Fruit fly (Drosophila melanogaster) whole organism, embryonic: Measurements from ENCODE around the gene CG10801.

Experiments used
- B-H1 ChIP-seq: fragments of 200-800 bp; sonication (Bioruptor generic); IDR thresholded peaks from 3 replicates; pipeline ENCODE4 v1.3.6; 2022; ENCODE audit warnings: missing biosample characterization, missing genetic modification characterization
- BEAF-32 ChIP-seq: fragments of 200-800 bp; sonication (Bioruptor generic); optimal IDR thresholded peaks from 3 replicates; lab custom pipeline; 2017; ENCODE audit warnings: missing biosample characterization, missing genetic modification characterization, mild to moderate bottlenecking, moderate library complexity, missing genetic modification reagents
- C15 ChIP-seq: fragments of 200-800 bp; sonication (Bioruptor generic); IDR thresholded peaks from 3 replicates; pipeline ENCODE4 v1.3.6; 2022; ENCODE audit warnings: missing biosample characterization, missing genetic modification characterization
- CG10431 ChIP-seq: fragments of 200-800 bp; sonication (Bioruptor generic); optimal IDR thresholded peaks from 3 replicates; lab custom pipeline; 2018; ENCODE audit warnings: missing biosample characterization, mild to moderate bottlenecking, missing genetic modification characterization
- CG12659 ChIP-seq: fragments of 200-800 bp; sonication (Bioruptor generic); optimal IDR thresholded peaks from 3 replicates; lab custom pipeline; 2017; ENCODE audit warnings: mild to moderate bottlenecking, missing biosample characterization, missing genetic modification reagents, missing genetic modification characterization
- CG13296 ChIP-seq: fragments of 200-800 bp; sonication (Bioruptor generic); optimal IDR thresholded peaks from 3 replicates; lab custom pipeline; 2018; ENCODE audit warnings: missing biosample characterization, mild to moderate bottlenecking, missing genetic modification characterization
- CG13775 ChIP-seq: fragments of 200-800 bp; sonication (Bioruptor generic); optimal IDR thresholded peaks from 3 replicates; lab custom pipeline; 2017; ENCODE audit warnings: missing biosample characterization, mild to moderate bottlenecking, missing genetic modification characterization
- CG1603 ChIP-seq: fragments of 200-800 bp; sonication (Bioruptor generic); optimal IDR thresholded peaks from 2 replicates; lab custom pipeline; 2019; ENCODE audit warnings: missing biosample characterization, mild to moderate bottlenecking, missing genetic modification characterization, moderate library complexity
- CG16779 ChIP-seq: fragments of 200-800 bp; sonication (Bioruptor generic); IDR thresholded peaks from 2 replicates; pipeline ENCODE4 v1.3.6; 2022; ENCODE audit warnings: missing biosample characterization, missing genetic modification characterization
- CG16815 ChIP-seq: fragments of 200-800 bp; sonication (Bioruptor generic); optimal IDR thresholded peaks from 3 replicates; lab custom pipeline; 2017; ENCODE audit warnings: missing biosample characterization, mild to moderate bottlenecking, missing genetic modification characterization
- CG18599 ChIP-seq: fragments of 200-800 bp; sonication (Bioruptor generic); optimal IDR thresholded peaks from 3 replicates; lab custom pipeline; 2017; ENCODE audit warnings: missing biosample characterization, missing genetic modification characterization, mild to moderate bottlenecking, moderate library complexity, missing genetic modification reagents
- CG30020 ChIP-seq: fragments of 200-800 bp; optimal IDR thresholded peaks from 2 replicates; lab custom pipeline; 2019; ENCODE audit warnings: missing biosample characterization, mild to moderate bottlenecking, missing genetic modification characterization, moderate library complexity
- CG30431 ChIP-seq: fragments of 200-800 bp; sonication (Bioruptor generic); optimal IDR thresholded peaks from 2 replicates; lab custom pipeline; 2017; ENCODE audit warnings: missing biosample characterization, missing genetic modification characterization
- CG3995 ChIP-seq: fragments of 200-800 bp; sonication (Bioruptor generic); optimal IDR thresholded peaks from 3 replicates; lab custom pipeline; 2016; ENCODE audit warnings: missing biosample characterization, missing genetic modification characterization
- CG4854 ChIP-seq: fragments of 200-800 bp; sonication (Bioruptor generic); optimal IDR thresholded peaks from 2 replicates; lab custom pipeline; 2016; ENCODE audit warnings: missing biosample characterization, missing genetic modification characterization, inconsistent platforms
- CG7786 ChIP-seq: fragments of 200-800 bp; sonication (Bioruptor generic); optimal IDR thresholded peaks from 2 replicates; lab custom pipeline; 2016; ENCODE audit warnings: missing biosample characterization, missing genetic modification characterization
- CG8924 ChIP-seq: fragments of 200-800 bp; optimal IDR thresholded peaks from 3 replicates; lab custom pipeline; 2019; ENCODE audit warnings: missing biosample characterization, mild to moderate bottlenecking, missing genetic modification characterization, moderate library complexity
- CG9817 ChIP-seq: fragments of 200-800 bp; sonication (Bioruptor generic); optimal IDR thresholded peaks from 2 replicates; lab custom pipeline; 2018; ENCODE audit warnings: missing biosample characterization, mild to moderate bottlenecking, missing genetic modification characterization, moderate library complexity
- CkIIα-i1 ChIP-seq: fragments of 200-800 bp; sonication (Bioruptor generic); IDR thresholded peaks from 2 replicates; pipeline ENCODE4 v1.3.6; 2022; ENCODE audit warnings: missing biosample characterization, missing genetic modification characterization
- Dbx ChIP-seq: fragments of 200-800 bp; sonication (Bioruptor generic); IDR thresholded peaks from 3 replicates; pipeline ENCODE4 v1.3.6; 2022; ENCODE audit warnings: missing biosample characterization, missing genetic modification characterization
- Doc3 ChIP-seq: fragments of 200-800 bp; sonication (Bioruptor generic); IDR thresholded peaks from 3 replicates; pipeline ENCODE4 v1.3.6; 2022; ENCODE audit warnings: missing biosample characterization, missing genetic modification characterization; ENCODE audit not compliant: partially characterized antibody
- HLH54F ChIP-seq: fragments of 200-800 bp; sonication (Bioruptor generic); optimal IDR thresholded peaks from 3 replicates; lab custom pipeline; 2016; ENCODE audit warnings: missing biosample characterization, missing genetic modification characterization
- Hmx ChIP-seq: fragments of 200-800 bp; sonication (Bioruptor generic); optimal IDR thresholded peaks from 2 replicates; lab custom pipeline; 2016; ENCODE audit warnings: missing biosample characterization, missing genetic modification characterization
- Lpt ChIP-seq: fragments of >200 bp; optimal IDR thresholded peaks from 2 replicates; lab custom pipeline; 2018; ENCODE audit warnings: missing biosample characterization, missing genetic modification characterization
- Med ChIP-seq: fragments of 200-800 bp; sonication (Bioruptor generic); peaks from one replicate; lab custom pipeline; 2016; ENCODE audit warnings: missing biosample characterization, missing genetic modification characterization, mild to moderate bottlenecking, inconsistent platforms, moderate library complexity
- Mes4 ChIP-seq: fragments of 200-800 bp; sonication (Bioruptor generic); optimal IDR thresholded peaks from 2 replicates; lab custom pipeline; 2016; ENCODE audit warnings: missing biosample characterization, missing genetic modification characterization
- Nf-YA ChIP-seq: fragments of 200-800 bp; sonication (Bioruptor generic); IDR thresholded peaks from 2 replicates; pipeline ENCODE4 v1.3.6; 2022; ENCODE audit warnings: missing biosample characterization, missing genetic modification characterization
- NfI ChIP-seq: fragments of 200-800 bp; sonication (Bioruptor generic); optimal IDR thresholded peaks from 3 replicates; lab custom pipeline; 2018; ENCODE audit warnings: missing biosample characterization, mild to moderate bottlenecking, missing genetic modification characterization, moderate library complexity
- Oli ChIP-seq: fragments of 200-800 bp; sonication (Bioruptor generic); optimal IDR thresholded peaks from 2 replicates; lab custom pipeline; 2018; ENCODE audit warnings: missing biosample characterization, mild to moderate bottlenecking, missing genetic modification characterization, moderate library complexity
- Opbp ChIP-seq: fragments of 200-800 bp; sonication (Bioruptor generic); IDR thresholded peaks from 3 replicates; pipeline ENCODE4 v1.3.6; 2022; ENCODE audit warnings: missing biosample characterization, missing genetic modification characterization; ENCODE audit not compliant: partially characterized antibody
- Pdp1 ChIP-seq, 2 experiments: fragments of 200-800 bp; sonication (Bioruptor generic); optimal IDR thresholded peaks; 3 replicates each; lab custom pipeline; 2016; ENCODE audit warnings: missing biosample characterization in 2 of 2, missing genetic modification characterization in 2 of 2, mild to moderate bottlenecking in 1 of 2, moderate library complexity in 1 of 2
- Sox102F ChIP-seq: fragments of 200-800 bp; sonication (Bioruptor generic); optimal IDR thresholded peaks from 2 replicates; lab custom pipeline; 2018; ENCODE audit warnings: missing biosample characterization, mild to moderate bottlenecking, missing genetic modification characterization, moderate library complexity
- abd-A ChIP-seq: fragments of 200-800 bp; sonication (Bioruptor generic); optimal IDR thresholded peaks from 3 replicates; lab custom pipeline; 2019; ENCODE audit warnings: missing biosample characterization, mild to moderate bottlenecking, missing genetic modification characterization, moderate library complexity
- bcd ChIP-seq: fragments of 200-800 bp; sonication (Bioruptor generic); optimal IDR thresholded peaks from 2 replicates; lab custom pipeline; 2017; ENCODE audit warnings: missing biosample characterization, mild to moderate bottlenecking, missing genetic modification characterization
- bigmax ChIP-seq: fragments of 200-800 bp; sonication (Bioruptor generic); optimal IDR thresholded peaks from 2 replicates; lab custom pipeline; 2018; ENCODE audit warnings: missing biosample characterization, mild to moderate bottlenecking, missing genetic modification characterization
- crol ChIP-seq: fragments of 200-800 bp; sonication (Bioruptor generic); IDR thresholded peaks from 2 replicates; pipeline ENCODE4 v1.3.6; 2022; ENCODE audit warnings: missing biosample characterization, missing genetic modification characterization
- ems ChIP-seq: fragments of 200-800 bp; sonication (Bioruptor generic); optimal IDR thresholded peaks from 3 replicates; lab custom pipeline; 2016; ENCODE audit warnings: missing biosample characterization, missing genetic modification characterization
- esg ChIP-seq: fragments of 200-800 bp; sonication (Bioruptor generic); conservative IDR thresholded peaks from 2 replicates; pipeline ENCODE4 v1.3.6; 2022; ENCODE audit warnings: missing biosample characterization, missing genetic modification characterization
- h ChIP-seq: fragments of >200 bp; optimal IDR thresholded peaks from 2 replicates; lab custom pipeline; 2017
- hkb ChIP-seq, 2 experiments: fragments of 200-800 bp in 1 of 2; fragments of >200 bp in 1 of 2; sonication (Bioruptor generic) in 1 of 2; IDR thresholded peaks in 1 of 2; optimal IDR thresholded peaks in 1 of 2; 2 replicates each; pipeline versions ENCODE4 v1.3.6 to Lab custom; 2017 to 2022; ENCODE audit warnings: missing biosample characterization in 1 of 2, missing genetic modification characterization in 1 of 2
- ken ChIP-seq: fragments of 200-800 bp; sonication (Bioruptor generic); IDR thresholded peaks from 3 replicates; pipeline ENCODE4 v1.3.6; 2022; ENCODE audit warnings: missing biosample characterization, missing genetic modification characterization
- mam ChIP-seq: fragments of 200-800 bp; sonication (Bioruptor generic); optimal IDR thresholded peaks from 3 replicates; lab custom pipeline; 2016; ENCODE audit warnings: missing biosample characterization, missing genetic modification characterization
- phol ChIP-seq: fragments of 200-800 bp; sonication (Bioruptor generic); optimal IDR thresholded peaks from 3 replicates; lab custom pipeline; 2018; ENCODE audit warnings: missing biosample characterization, mild to moderate bottlenecking, missing genetic modification characterization, moderate library complexity
- pum ChIP-seq: fragments of 200-800 bp; sonication (Bioruptor generic); optimal IDR thresholded peaks from 2 replicates; lab custom pipeline; 2016; ENCODE audit warnings: missing biosample characterization, missing genetic modification characterization
- pzg ChIP-seq: fragments of 200-800 bp; sonication (Bioruptor generic); optimal IDR thresholded peaks from 3 replicates; lab custom pipeline; 2018; ENCODE audit warnings: missing biosample characterization, mild to moderate bottlenecking, missing genetic modification characterization, moderate library complexity
- sd ChIP-seq: fragments of 200-800 bp; sonication (Bioruptor generic); optimal IDR thresholded peaks from 3 replicates; lab custom pipeline; 2018; ENCODE audit warnings: missing biosample characterization, mild to moderate bottlenecking, missing genetic modification characterization, moderate library complexity
- sim ChIP-seq: fragments of 200-800 bp; sonication (Bioruptor generic); IDR thresholded peaks from 2 replicates; pipeline ENCODE4 v1.3.6; 2022; ENCODE audit warnings: missing biosample characterization, missing genetic modification characterization
- so ChIP-seq: fragments of 200-800 bp; sonication (Bioruptor generic); IDR thresholded peaks from 3 replicates; pipeline ENCODE4 v1.3.6; 2022; ENCODE audit warnings: missing biosample characterization, missing genetic modification characterization
- sqz ChIP-seq: fragments of 200-800 bp; sonication (Bioruptor generic); optimal IDR thresholded peaks from 3 replicates; lab custom pipeline; 2018; ENCODE audit warnings: missing biosample characterization, mild to moderate bottlenecking, missing genetic modification characterization
- stwl ChIP-seq: fragments of 200-800 bp; sonication (Bioruptor generic); optimal IDR thresholded peaks from 3 replicates; lab custom pipeline; 2018; ENCODE audit warnings: missing biosample characterization, mild to moderate bottlenecking, missing genetic modification characterization, moderate library complexity
- yki ChIP-seq: fragments of >200 bp; optimal IDR thresholded peaks from 3 replicates; lab custom pipeline; 2018
- zfh1 ChIP-seq: fragments of 200-800 bp; sonication (Bioruptor generic); IDR thresholded peaks from 3 replicates; pipeline ENCODE4 v1.3.6; 2022; ENCODE audit warnings: missing biosample characterization, missing genetic modification characterization

The CG10801 gene

DNA sequence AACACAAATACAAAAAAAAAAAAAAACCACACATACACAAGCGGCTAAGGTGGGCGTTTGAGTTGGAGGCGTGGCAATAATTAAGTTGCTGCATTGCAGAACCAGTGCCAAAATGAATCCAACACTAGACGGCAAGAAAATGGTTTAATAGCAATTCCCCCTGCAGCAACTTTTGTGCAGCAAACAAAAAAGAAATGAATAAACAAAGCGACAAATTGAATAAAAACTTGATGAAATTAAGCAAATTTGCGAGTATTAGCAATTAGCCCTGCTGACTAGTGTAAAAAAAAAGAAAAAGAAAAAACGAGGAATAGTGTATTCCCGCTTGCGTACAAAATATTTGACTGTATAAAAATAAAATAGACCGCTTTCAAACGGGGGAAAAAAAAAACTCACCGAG, 5.7 kb upstream of the CG10801 start (continued):
- TF ChIP-seq ems (GFP tag; lab: Kevin White, UChicago) (no peak), h (lab: Kevin White, UChicago) (no peak), stwl (tag; lab: Kevin White, UChicago) (no peak), NfI (GFP tag; lab: Kevin White, UChicago) (no peak), CG3995 (GFP tag; lab: Kevin White, UChicago) (no peak), BEAF-32 (no peak), CG12659 (GFP tag; lab: Kevin White, UChicago) (no peak), CG16815 (GFP tag; lab: Kevin White, UChicago) (no peak), ken (peak; percentile 52; the same call in 1 of the 3 replicates), sim (no peak), phol (tag; lab: Kevin White, UChicago) (peak; percentile 54), Dbx (GFP tag; lab: Robert Waterston, UW) (no peak), B-H1 (GFP tag; lab: Robert Waterston, UW) (peak; percentile 25; the same call in 1 of the 3 replicates), CG18599 (GFP tag; lab: Kevin White, UChicago) (no peak), CG7786 (GFP tag; lab: Kevin White, UChicago) (no peak), Doc3 (no peak), Hmx (GFP tag; lab: Kevin White, UChicago) (no peak), pum (GFP tag; lab: Kevin White, UChicago) (no peak), sd (no peak), CG4854 (GFP tag; lab: Kevin White, UChicago) (no peak), mam (GFP tag; lab: Kevin White, UChicago) (no peak), Lpt (GFP tag; lab: Kevin White, UChicago) (no peak), CG30431 (GFP tag; lab: Kevin White, UChicago) (no peak), bigmax (GFP tag; lab: Kevin White, UChicago) (no peak), bcd (no peak), hkb (optimal IDR thresholded peaks at IDR 0.05; lab: Kevin White, UChicago) (no peak), hkb (GFP tag; IDR thresholded peaks at IDR 0.05; lab: Robert Waterston, UW) (no peak), Oli (tag; lab: Kevin White, UChicago) (peak; percentile 36), CG10431 (no peak), CG16779 (GFP tag; lab: Robert Waterston, UW) (no peak), Sox102F (GFP tag; lab: Kevin White, UChicago) (peak; percentile 54), abd-A (tag; lab: Kevin White, UChicago) (no peak), zfh1 (GFP tag; lab: Robert Waterston, UW) (0 out of 3 replicates have a peak, but pooled peaks have one; percentile 31), esg (GFP tag; lab: Robert Waterston, UW) (no peak), Med (GFP tag; lab: Kevin White, UChicago) (peak; percentile 36), CG30020 (tag; lab: Kevin White, UChicago) (no peak), HLH54F (no peak), pzg (GFP tag; lab: Kevin White, UChicago) (no peak), CG8924 (tag; lab: Kevin White, UChicago) (no peak), Opbp (GFP tag; lab: Robert Waterston, UW) (no peak), yki (lab: Kevin White, UChicago) (no peak), CkIIα-i1 (no peak), Nf-YA (GFP tag; lab: Robert Waterston, UW) (no peak), crol (GFP tag; lab: Robert Waterston, UW) (no peak), CG1603 (tag; lab: Kevin White, UChicago) (peak; percentile 12), CG13296 (GFP tag; lab: Kevin White, UChicago) (no peak), Mes4 (GFP tag; lab: Kevin White, UChicago) (no peak), sqz (no peak), CG13775 (no peak), Pdp1 (GFP tag; optimal IDR thresholded peaks at IDR 0.05; lab: Kevin White, UChicago) (no peak), CG9817 (tag; lab: Kevin White, UChicago) (no peak), C15 (no peak), so (GFP tag; lab: Robert Waterston, UW) (no peak)
